Fruit fly (Drosophila melanogaster): ENCODE results near the gene CG10183.
A peak's percentile ranks its signal among the peaks of the same experiment; 100 is the strongest.

CG10183 gene

DNA sequence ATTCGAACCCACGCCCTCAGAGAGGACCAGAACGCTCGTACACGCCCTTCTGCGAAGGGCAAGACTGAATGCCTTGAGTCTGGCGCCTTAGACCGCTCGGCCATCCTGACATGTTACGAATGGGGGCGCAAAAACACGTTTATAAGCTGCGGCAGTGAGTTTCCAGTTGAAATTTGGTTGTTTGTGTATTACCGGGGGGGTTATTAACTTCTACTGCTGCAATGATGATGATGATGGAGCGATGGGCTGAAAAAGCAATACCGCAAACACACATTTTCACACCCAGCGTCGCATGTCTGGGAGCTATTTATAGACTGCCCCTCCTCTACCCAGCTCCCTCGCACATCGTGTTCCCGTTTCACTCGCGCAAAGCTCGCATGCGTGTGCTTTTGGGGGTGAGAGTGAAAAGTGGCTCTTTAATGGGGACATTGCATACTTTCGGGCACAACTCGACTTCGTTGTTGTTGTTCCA is 2.5 kb upstream of the CG10183 start (continued):
- TF ChIP-seq CG1832 (GFP tag; optimal IDR thresholded peaks at IDR 0.05) (peak; percentile 34), ci (GFP tag; IDR thresholded peaks at IDR 0.05) (no peak), Mes4 (GFP tag; optimal IDR thresholded peaks at IDR 0.05) (no peak), CG2199 (GFP tag; IDR thresholded peaks at IDR 0.05) (no peak), danr (GFP tag; IDR thresholded peaks at IDR 0.05) (no peak), CG4328 (GFP tag; optimal IDR thresholded peaks at IDR 0.05) (no peak), Scr (GFP tag; IDR thresholded peaks at IDR 0.05; ENCODE audit: partially characterized antibody) (peak; percentile 67), ac (GFP tag; optimal IDR thresholded peaks at IDR 0.05) (no peak), Dbx (GFP tag; IDR thresholded peaks at IDR 0.05) (peak; percentile 13; the same call in 1 of the 3 replicates), CG17361 (GFP tag; IDR thresholded peaks at IDR 0.05) (no peak), Atf6 (GFP tag; IDR thresholded peaks at IDR 0.05) (no peak), prd (optimal IDR thresholded peaks at IDR 0.05) (no peak), prd (GFP tag; IDR thresholded peaks at IDR 0.05) (no peak), CG5180 (GFP tag; optimal IDR thresholded peaks at IDR 0.05) (no peak), mld (GFP tag; IDR thresholded peaks at IDR 0.05; ENCODE audit: partially characterized antibody) (peak; percentile 49; the same call in 1 of the 3 replicates), E2f1 (GFP tag; IDR thresholded peaks at IDR 0.05) (no peak), Antp (GFP tag; optimal IDR thresholded peaks at IDR 0.05) (no peak), CkIIα-i1 (GFP tag; IDR thresholded peaks at IDR 0.05) (no peak), Ets97D (GFP tag; optimal IDR thresholded peaks at IDR 0.05) (no peak), Hmr (GFP tag; optimal IDR thresholded peaks at IDR 0.05) (no peak), CG31365 (tag; optimal IDR thresholded peaks at IDR 0.05) (no peak), CG42726 (GFP tag; IDR thresholded peaks at IDR 0.05; ENCODE audit: partially characterized antibody) (0 out of 2 replicates have a peak, but pooled peaks have one; percentile 56), bbx (GFP tag; IDR thresholded peaks at IDR 0.05; ENCODE audit: partially characterized antibody) (peak; percentile 63), cato (GFP tag; optimal IDR thresholded peaks at IDR 0.05; ENCODE audit: borderline replicate concordance) (no peak), run (tag; optimal IDR thresholded peaks at IDR 0.05) (no peak), CG2120 (GFP tag; optimal IDR thresholded peaks at IDR 0.05) (no peak), nerfin-1 (tag; optimal IDR thresholded peaks at IDR 0.05) (no peak), Sox100B (GFP tag; optimal IDR thresholded peaks at IDR 0.05) (no peak), Nf-YC (tag; optimal IDR thresholded peaks at IDR 0.05) (no peak), CG2116 (GFP tag; optimal IDR thresholded peaks at IDR 0.05) (peak; percentile 31), unc-4 (GFP tag; IDR thresholded peaks at IDR 0.05; ENCODE audit: partially characterized antibody) (peak; percentile 48; the same call in 1 of the 2 replicates), usp (GFP tag; optimal IDR thresholded peaks at IDR 0.05) (no peak), CG4424 (GFP tag; optimal IDR thresholded peaks at IDR 0.05) (no peak), CG10209 (GFP tag; optimal IDR thresholded peaks at IDR 0.05) (no peak), CG16813 (GFP tag; IDR thresholded peaks at IDR 0.05; ENCODE audit: partially characterized antibody) (peak; percentile 67), mirr (GFP tag; optimal IDR thresholded peaks at IDR 0.05) (peak; percentile 44), tio (GFP tag; optimal IDR thresholded peaks at IDR 0.05) (no peak), CG2712 (tag; optimal IDR thresholded peaks at IDR 0.05) (no peak), hbn (GFP tag; IDR thresholded peaks at IDR 0.05; ENCODE audit: partially characterized antibody) (peak; percentile 20; the same call in 1 of the 2 replicates), NC2β (GFP tag; optimal IDR thresholded peaks at IDR 0.05) (no peak), CG18599 (GFP tag; optimal IDR thresholded peaks at IDR 0.05) (no peak), CG10565 (GFP tag; optimal IDR thresholded peaks at IDR 0.05) (no peak), Dad (GFP tag; optimal IDR thresholded peaks at IDR 0.05) (no peak), dmrt99B (tag; optimal IDR thresholded peaks at IDR 0.05) (no peak), Ssrp (tag; optimal IDR thresholded peaks at IDR 0.05) (no peak), CG11093 (GFP tag; IDR thresholded peaks at IDR 0.05) (no peak), CG4707 (GFP tag; optimal IDR thresholded peaks at IDR 0.05) (no peak), Ets65A (GFP tag) (no peak), bcd (GFP tag; optimal IDR thresholded peaks at IDR 0.05) (no peak), CG18619 (GFP tag; optimal IDR thresholded peaks at IDR 0.05) (no peak), Adf1 (GFP tag; IDR thresholded peaks at IDR 0.05) (no peak)

Data from whole organism, embryonic.